Worm (Caenorhabditis elegans) whole organism, L4 larva: ENCODE results near the gene jnk-1.

Source experiments
- D1046.2 ChIP-seq: fragments of 200-800 bp; sonication (Bioruptor generic); IDR thresholded peaks from 2 replicates; pipeline ENCODE4 v1.3.6; 2022; ENCODE audit warnings: missing genetic modification characterization, missing compliant biosample characterization
- F37D6.2 ChIP-seq: sonication (generic microtip); optimal IDR thresholded peaks from 2 replicates; lab custom pipeline; 2016; ENCODE audit warnings: mild to moderate bottlenecking, missing genetic modification characterization, missing compliant biosample characterization
- F44E2.7 ChIP-seq: fragments of 200-800 bp; sonication (Bioruptor generic); IDR thresholded peaks from 2 replicates; pipeline ENCODE4 v2.1.2; 2022; ENCODE audit warnings: missing genetic modification characterization, missing compliant biosample characterization
- F49E8.2 ChIP-seq: sonication (generic microtip); optimal IDR thresholded peaks from 2 replicates; lab custom pipeline; 2016; ENCODE audit warnings: missing compliant biosample characterization, mild to moderate bottlenecking, missing genetic modification characterization, borderline replicate concordance
- T20F7.1 ChIP-seq: fragments of 200-800 bp; sonication (Bioruptor generic); optimal IDR thresholded peaks from 2 replicates; lab custom pipeline; 2018; ENCODE audit warnings: mild to moderate bottlenecking, missing genetic modification characterization, missing compliant biosample characterization
- T26A8.4 ChIP-seq: fragments of 200-800 bp; sonication (Bioruptor generic); IDR thresholded peaks from 2 replicates; pipeline ENCODE4 v1.3.6; 2022; ENCODE audit warnings: missing genetic modification characterization, missing compliant biosample characterization
- Y5F2A.4 ChIP-seq: fragments of 200-800 bp; sonication (Bioruptor generic); optimal IDR thresholded peaks from 2 replicates; lab custom pipeline; 2018; ENCODE audit warnings: mild to moderate bottlenecking, missing genetic modification characterization, missing compliant biosample characterization
- ama-1 ChIP-seq: fragments of 150-350 bp; optimal IDR thresholded peaks from 2 replicates; lab custom pipeline; 2014; ENCODE audit warnings: inconsistent platforms, mixed read lengths
- arid-1 ChIP-seq: fragments of 200-800 bp; sonication (Bioruptor generic); conservative IDR thresholded peaks from 2 replicates; pipeline ENCODE4 v1.3.6; 2022; ENCODE audit warnings: missing genetic modification reagents, missing genetic modification characterization, missing compliant biosample characterization
- attf-4 ChIP-seq: sonication (generic microtip); optimal IDR thresholded peaks from 3 replicates; lab custom pipeline; 2017; ENCODE audit warnings: missing biosample characterization, missing genetic modification characterization
- ceh-20 ChIP-seq: fragments of 200-800 bp; sonication (Bioruptor generic); IDR thresholded peaks from 2 replicates; pipeline ENCODE4 v1.3.6; 2022; ENCODE audit warnings: missing genetic modification reagents, missing genetic modification characterization, missing compliant biosample characterization
- ctbp-1 ChIP-seq: fragments of 200-800 bp; sonication (Bioruptor generic); IDR thresholded peaks from 2 replicates; pipeline ENCODE4 v1.3.6; 2022; ENCODE audit warnings: missing genetic modification reagents, missing genetic modification characterization, missing compliant biosample characterization
- daf-16 ChIP-seq, 3 experiments: sonication (generic microtip); optimal IDR thresholded peaks; 2 replicates each; lab custom pipeline; 2016 to 2017; ENCODE audit warnings: missing genetic modification characterization in 3 of 3, missing genetic modification reagents in 3 of 3, mild to moderate bottlenecking in 2 of 3, missing compliant biosample characterization in 2 of 3, missing biosample characterization in 1 of 3, moderate library complexity in 1 of 3
- dmd-9 ChIP-seq: fragments of 200-800 bp; sonication (Bioruptor generic); IDR thresholded peaks from 2 replicates; pipeline ENCODE4 v1.3.6; 2022; ENCODE audit warnings: missing genetic modification reagents, missing genetic modification characterization, missing compliant biosample characterization
- dpl-1 ChIP-seq: fragments of 150-350 bp; optimal IDR thresholded peaks from 2 replicates; lab custom pipeline; 2014; ENCODE audit warnings: missing biosample characterization, missing genetic modification reagents, missing genetic modification characterization
- egl-43 ChIP-seq: fragments of 200-800 bp; sonication (Bioruptor generic); IDR thresholded peaks from 2 replicates; pipeline ENCODE4 v1.3.6; 2022; ENCODE audit warnings: missing genetic modification reagents, missing genetic modification characterization, missing compliant biosample characterization
- fos-1 ChIP-seq: fragments of 150-350 bp; optimal IDR thresholded peaks from 2 replicates; lab custom pipeline; 2014; ENCODE audit warnings: missing biosample characterization, missing genetic modification characterization
- hif-1 ChIP-seq, 2 experiments: sonication (generic microtip); optimal IDR thresholded peaks; 2 replicates each; lab custom pipeline; 2016 to 2017; ENCODE audit warnings: missing compliant biosample characterization in 2 of 2, missing genetic modification characterization in 2 of 2, missing genetic modification reagents in 2 of 2, missing genotype in 2 of 2, mild to moderate bottlenecking in 1 of 2
- lin-1 ChIP-seq: fragments of 200-800 bp; sonication (Bioruptor generic); IDR thresholded peaks from 2 replicates; pipeline ENCODE4 v1.3.6; 2022; ENCODE audit warnings: missing genetic modification reagents, missing genetic modification characterization, missing compliant biosample characterization
- lin-15B ChIP-seq: fragments of 150-350 bp; sonication (generic microtip); optimal IDR thresholded peaks from 3 replicates; lab custom pipeline; 2014; ENCODE audit warnings: missing biosample characterization, missing genetic modification characterization
- lin-38 ChIP-seq: fragments of 200-800 bp; sonication (Bioruptor generic); IDR thresholded peaks from 2 replicates; pipeline ENCODE4 v1.3.6; 2022; ENCODE audit warnings: missing genetic modification reagents, missing genetic modification characterization, missing compliant biosample characterization
- lin-39 ChIP-seq: fragments of 150-350 bp; optimal IDR thresholded peaks from 2 replicates; lab custom pipeline; 2014; ENCODE audit warnings: missing biosample characterization, missing genetic modification reagents, missing genetic modification characterization
- lsy-2 ChIP-seq, 2 experiments: fragments of 150-350 bp in 1 of 2; sonication (generic microtip) in 1 of 2; optimal IDR thresholded peaks; 2 replicates each; lab custom pipeline; 2014 to 2017; ENCODE audit warnings: missing biosample characterization in 2 of 2, missing genetic modification characterization in 2 of 2
- madf-9 ChIP-seq: fragments of 200-800 bp; sonication (Bioruptor generic); conservative IDR thresholded peaks from 2 replicates; pipeline ENCODE4 v1.3.6; 2022; ENCODE audit warnings: missing genetic modification reagents, missing genetic modification characterization, missing compliant biosample characterization
- mdl-1 ChIP-seq, 2 experiments: fragments of 150-350 bp in 1 of 2; sonication (generic microtip) in 1 of 2; optimal IDR thresholded peaks; 2 replicates each; lab custom pipeline; 2014 to 2017; ENCODE audit warnings: missing biosample characterization in 2 of 2, missing genetic modification characterization in 2 of 2
- mdt-29 ChIP-seq: fragments of 200-800 bp; sonication (Bioruptor generic); IDR thresholded peaks from 2 replicates; pipeline ENCODE4 v1.3.6; 2022; ENCODE audit warnings: missing genetic modification reagents, missing genetic modification characterization, missing compliant biosample characterization
- mep-1 ChIP-seq: fragments of 150-350 bp; sonication (generic microtip); optimal IDR thresholded peaks from 3 replicates; lab custom pipeline; 2014; ENCODE audit warnings: missing biosample characterization, missing genetic modification characterization
- mxl-2 ChIP-seq: fragments of 200-800 bp; sonication (Bioruptor generic); conservative IDR thresholded peaks from 2 replicates; pipeline ENCODE4 v1.3.6; 2022; ENCODE audit warnings: missing genetic modification reagents, missing genetic modification characterization, missing compliant biosample characterization
- nhr-102 ChIP-seq: sonication (generic microtip); optimal IDR thresholded peaks from 2 replicates; lab custom pipeline; 2016; ENCODE audit warnings: mild to moderate bottlenecking, missing genetic modification characterization, moderate library complexity, missing compliant biosample characterization
- nhr-11 ChIP-seq: fragments of 150-350 bp; optimal IDR thresholded peaks from 2 replicates; lab custom pipeline; 2014; ENCODE audit warnings: missing biosample characterization, missing genetic modification characterization
- nhr-25 ChIP-seq: sonication (generic microtip); optimal IDR thresholded peaks from 2 replicates; lab custom pipeline; 2017; ENCODE audit warnings: missing genetic modification characterization, mild to moderate bottlenecking, missing compliant biosample characterization, antibody characterized with exemption, moderate library complexity, borderline replicate concordance; ENCODE audit not compliant: insufficient read depth
- nhr-76 ChIP-seq: fragments of 150-350 bp; optimal IDR thresholded peaks from 2 replicates; lab custom pipeline; 2014; ENCODE audit warnings: missing biosample characterization, missing genetic modification characterization
- pha-4 ChIP-seq, 2 experiments: fragments of 150-350 bp in 1 of 2; fragments of 200-800 bp in 1 of 2; sonication (Bioruptor generic) in 1 of 2; IDR thresholded peaks in 1 of 2; optimal IDR thresholded peaks in 1 of 2; 2 replicates each; pipeline versions ENCODE4 v1.3.6 to Lab custom; 2014 to 2022; ENCODE audit warnings: missing genetic modification characterization in 2 of 2, missing genetic modification reagents in 2 of 2, missing biosample characterization in 1 of 2, missing compliant biosample characterization in 1 of 2
- pqm-1 ChIP-seq: sonication (generic microtip); optimal IDR thresholded peaks from 2 replicates; lab custom pipeline; 2017; ENCODE audit warnings: missing biosample characterization, missing genetic modification characterization
- sdz-12 ChIP-seq: fragments of 200-800 bp; sonication (Bioruptor generic); optimal IDR thresholded peaks from 2 replicates; lab custom pipeline; 2018; ENCODE audit warnings: mild to moderate bottlenecking, missing genetic modification characterization, missing compliant biosample characterization
- set-16 ChIP-seq: fragments of 200-800 bp; sonication (Bioruptor generic); IDR thresholded peaks from 2 replicates; pipeline ENCODE4 v1.3.6; 2022; ENCODE audit warnings: missing genetic modification reagents, missing genetic modification characterization, missing compliant biosample characterization
- skn-1 ChIP-seq: fragments of 150-350 bp; optimal IDR thresholded peaks from 2 replicates; lab custom pipeline; 2014; ENCODE audit warnings: missing biosample characterization, missing genetic modification characterization
- snpc-1.2 ChIP-seq: fragments of 200-800 bp; sonication (Bioruptor generic); IDR thresholded peaks from 2 replicates; pipeline ENCODE4 v1.3.6; 2022; ENCODE audit warnings: missing genetic modification reagents, missing genetic modification characterization, missing compliant biosample characterization
- vab-7 ChIP-seq: fragments of 200-800 bp; sonication (Bioruptor generic); IDR thresholded peaks from 2 replicates; pipeline ENCODE4 v1.3.6; 2022; ENCODE audit warnings: missing genetic modification reagents, missing genetic modification characterization, missing compliant biosample characterization
- zip-2 ChIP-seq: fragments of 150-350 bp; optimal IDR thresholded peaks from 2 replicates; lab custom pipeline; 2014; ENCODE audit warnings: missing biosample characterization, missing genetic modification characterization
- ztf-7 ChIP-seq: fragments of 150-350 bp; optimal IDR thresholded peaks from 2 replicates; lab custom pipeline; 2014; ENCODE audit warnings: missing biosample characterization, missing genetic modification characterization

Gene jnk-1

DNA sequence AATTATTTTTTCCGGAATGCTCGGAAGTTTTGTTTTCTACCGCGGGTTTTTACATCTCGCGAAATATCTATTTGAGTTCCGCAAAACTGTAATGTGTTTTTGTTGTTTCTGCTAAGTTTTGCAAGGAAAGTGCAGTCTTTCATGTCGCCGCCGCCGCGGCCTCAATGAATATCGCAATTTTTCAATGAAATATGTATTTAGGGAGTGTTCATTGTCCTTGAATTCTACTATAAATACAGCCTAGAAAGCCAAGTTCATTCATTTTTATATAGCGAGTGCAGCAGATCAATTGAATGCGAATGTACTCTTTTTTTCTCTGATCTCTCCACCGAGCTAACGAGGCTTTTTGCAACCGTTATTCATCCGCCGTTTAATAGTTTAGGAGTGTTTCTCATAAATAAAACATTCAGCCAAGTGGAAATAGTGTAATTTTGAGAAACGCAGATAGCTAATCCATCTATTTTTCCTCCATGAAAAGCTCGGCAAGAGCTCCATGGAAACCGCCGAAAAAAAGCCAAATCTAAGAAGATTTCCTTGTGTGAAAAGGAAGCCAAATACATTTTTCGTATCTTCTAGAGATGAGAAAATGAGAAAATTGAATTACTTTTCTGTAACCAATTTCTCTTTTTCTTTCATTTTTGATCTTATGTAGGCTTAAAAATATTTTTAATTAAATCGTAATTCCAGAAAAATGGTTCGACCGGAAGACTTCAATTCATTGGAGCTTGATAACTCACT, 44.4 kb upstream of the jnk-1 start, which contains the start of gene T22D1.3:
Gene T22D1.3 (plus strand): TSS at position 688 of the 738 bp plus-strand sequence.
- TF ChIP-seq lsy-2 (tag; optimal IDR thresholded peaks at IDR 0.05; lab: Kevin White, UChicago), result peak in 1 of 2 experiments; percentile 15
- TF ChIP-seq egl-43 (GFP tag; lab: Robert Waterston, UW), result no peak
- TF ChIP-seq ama-1 (lab: Kevin White, UChicago), result peak; percentile 28
- peak; percentile 42; the same call in 1 of the 2 replicates for TF ChIP-seq T26A8.4 (GFP tag; lab: Robert Waterston, UW)
- TF ChIP-seq Y5F2A.4 (GFP tag; lab: Kevin White, UChicago), result peak; percentile 47
- no peak for TF ChIP-seq fos-1
- TF ChIP-seq pha-4 (GFP tag; IDR thresholded peaks at IDR 0.05; lab: Robert Waterston, UW), result 0 out of 2 replicates have a peak, but pooled peaks have one; percentile 35
- TF ChIP-seq pha-4 (tag; optimal IDR thresholded peaks at IDR 0.05; lab: Kevin White, UChicago), result no peak
- no peak for TF ChIP-seq attf-4 (tag; lab: Kevin White, UChicago)
- TF ChIP-seq nhr-102 (tag; lab: Kevin White, UChicago), result peak; percentile 34
- TF ChIP-seq lin-38 (GFP tag; lab: Robert Waterston, UW), result peak; percentile 36
- TF ChIP-seq snpc-1.2 (GFP tag; lab: Robert Waterston, UW), result peak; percentile 59
- TF ChIP-seq, all 104 proteins: peak for 8

DNA sequence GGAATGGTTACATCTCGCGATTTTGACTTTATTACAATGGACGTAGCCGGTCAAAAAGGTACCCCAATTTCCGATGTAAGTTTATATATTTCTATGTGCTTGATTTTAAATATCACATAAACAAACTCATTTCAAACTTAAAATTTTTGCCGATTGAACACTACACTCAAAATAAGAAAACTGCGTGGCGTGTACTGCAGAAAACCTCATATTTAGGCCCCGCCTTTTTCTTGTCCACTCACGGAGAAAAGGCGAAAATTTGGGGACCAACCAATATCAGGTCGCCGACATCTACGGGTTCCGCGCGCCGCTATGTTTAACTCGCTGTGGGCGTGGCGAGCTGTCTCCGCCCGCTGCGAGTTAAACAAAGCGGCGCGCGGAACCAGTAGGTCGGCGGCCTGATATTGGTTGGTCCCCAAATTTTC, 43.3 kb upstream of the jnk-1 start:
- TF ChIP-seq ctbp-1 (GFP tag; lab: Robert Waterston, UW) (peak; percentile 47; the same call in 1 of the 2 replicates), vab-7 (GFP tag; lab: Robert Waterston, UW) (0 out of 2 replicates have a peak, but pooled peaks have one; percentile 31), set-16 (peak; percentile 40), arid-1 (0 out of 2 replicates have a peak, but pooled peaks have one; percentile 21), lin-38 (GFP tag; lab: Robert Waterston, UW) (peak; percentile 56), F49E8.2 (peak; percentile 21), snpc-1.2 (GFP tag; lab: Robert Waterston, UW) (peak; percentile 88)

DNA sequence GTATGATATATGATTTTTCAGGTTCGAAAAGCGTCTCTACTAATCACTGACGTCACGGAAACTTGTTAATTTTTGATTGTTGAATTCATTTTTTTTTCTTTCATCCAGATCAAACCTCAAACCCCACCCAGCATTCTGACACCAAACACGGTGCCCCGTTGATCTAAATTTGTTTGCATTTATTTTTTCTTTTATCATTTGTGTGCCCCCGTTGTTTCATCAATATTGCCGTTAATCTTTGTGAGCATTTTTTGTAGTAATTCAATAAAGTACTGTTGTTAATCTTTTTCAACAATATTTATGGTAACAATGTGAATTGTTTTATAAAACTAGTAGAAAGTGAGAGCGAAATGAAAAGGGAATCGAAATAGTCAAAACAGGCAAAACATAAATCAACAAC, 40.6 kb upstream of the jnk-1 start:
- no peak for TF ChIP-seq ztf-7 (tag; lab: Kevin White, UChicago)
- 0 out of 2 replicates have a peak, but pooled peaks have one; percentile 24 for TF ChIP-seq lin-38 (GFP tag; lab: Robert Waterston, UW)

DNA sequence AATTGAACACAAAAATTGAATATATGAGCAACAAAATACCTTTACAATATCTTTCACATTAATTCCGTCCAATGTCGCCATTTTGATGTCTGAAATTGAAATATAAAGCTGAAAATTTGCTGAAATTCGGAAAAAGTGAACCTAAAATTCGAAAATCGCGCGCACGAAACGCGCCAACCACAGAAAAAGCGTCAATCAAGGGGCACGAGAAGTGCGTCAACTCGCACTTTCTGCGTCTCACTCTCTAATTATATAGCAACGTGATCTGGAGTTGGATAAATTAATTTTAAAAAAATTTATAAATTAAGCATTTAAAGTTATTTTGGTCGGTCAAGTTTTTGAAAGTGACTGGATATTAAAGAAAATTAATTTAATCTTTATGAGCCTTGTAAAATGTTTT, 38.1 kb upstream of the jnk-1 start, which contains the start of gene ruvb-2:
Gene ruvb-2 (minus strand): TSS at position 89 of the 400 bp plus-strand sequence.
- TF ChIP-seq dmd-9 (GFP tag; lab: Robert Waterston, UW), result 0 out of 2 replicates have a peak, but pooled peaks have one; percentile 11
- TF ChIP-seq F37D6.2 (tag; lab: Kevin White, UChicago), result peak; percentile 66
- peak; percentile 91 for TF ChIP-seq mep-1 (tag; lab: Kevin White, UChicago)
- peak; percentile 82 for TF ChIP-seq T26A8.4 (GFP tag; lab: Robert Waterston, UW)
- TF ChIP-seq skn-1 (tag; lab: Kevin White, UChicago), result no peak
- TF ChIP-seq arid-1, result peak; percentile 52; the same call in 1 of the 2 replicates
- TF ChIP-seq hif-1 (tag; optimal IDR thresholded peaks at IDR 0.05; lab: Kevin White, UChicago), result peak in 1 of 2 experiments; percentile 60
- peak in 1 of 2 experiments; percentile 14 for TF ChIP-seq daf-16 (GFP tag; optimal IDR thresholded peaks at IDR 0.05; lab: Kevin White, UChicago)
- TF ChIP-seq daf-16 (tag; optimal IDR thresholded peaks at IDR 0.05; lab: Kevin White, UChicago), result peak; percentile 48
- TF ChIP-seq attf-4 (tag; lab: Kevin White, UChicago), result no peak
- TF ChIP-seq nhr-25 (tag; lab: Kevin White, UChicago), result no peak
- TF ChIP-seq ceh-20, result no peak
- TF ChIP-seq pha-4 (GFP tag; IDR thresholded peaks at IDR 0.05; lab: Robert Waterston, UW), result no peak
- peak; percentile 60 for TF ChIP-seq pha-4 (tag; optimal IDR thresholded peaks at IDR 0.05; lab: Kevin White, UChicago)
- no peak for TF ChIP-seq nhr-76
- TF ChIP-seq lin-1 (GFP tag; lab: Robert Waterston, UW), result no peak
- no peak for TF ChIP-seq D1046.2 (GFP tag; lab: Robert Waterston, UW)
- TF ChIP-seq nhr-11 (tag; lab: Kevin White, UChicago), result peak; percentile 70
- TF ChIP-seq pqm-1 (tag; lab: Kevin White, UChicago), result peak; percentile 5
- no peak for TF ChIP-seq sdz-12 (GFP tag; lab: Kevin White, UChicago)
- TF ChIP-seq lin-15B (tag; lab: Kevin White, UChicago), result peak; percentile 32
- TF ChIP-seq F44E2.7 (GFP tag; lab: Robert Waterston, UW), result no peak
- no peak for TF ChIP-seq mdt-29 (GFP tag; lab: Robert Waterston, UW)
- no peak for TF ChIP-seq zip-2 (tag; lab: Kevin White, UChicago)
- TF ChIP-seq mdl-1 (tag; optimal IDR thresholded peaks at IDR 0.05; lab: Kevin White, UChicago), result peak in 1 of 2 experiments; percentile 80
- TF ChIP-seq mxl-2 (GFP tag; lab: Robert Waterston, UW), result no peak
- TF ChIP-seq lin-39 (tag; lab: Kevin White, UChicago), result no peak
- peak; percentile 83 for TF ChIP-seq T20F7.1
- TF ChIP-seq madf-9 (GFP tag; lab: Robert Waterston, UW), result no peak
- peak; percentile 92 for TF ChIP-seq dpl-1
